Fruit fly (Drosophila melanogaster): Measurements from ENCODE around the gene CG31371.

DNA sequence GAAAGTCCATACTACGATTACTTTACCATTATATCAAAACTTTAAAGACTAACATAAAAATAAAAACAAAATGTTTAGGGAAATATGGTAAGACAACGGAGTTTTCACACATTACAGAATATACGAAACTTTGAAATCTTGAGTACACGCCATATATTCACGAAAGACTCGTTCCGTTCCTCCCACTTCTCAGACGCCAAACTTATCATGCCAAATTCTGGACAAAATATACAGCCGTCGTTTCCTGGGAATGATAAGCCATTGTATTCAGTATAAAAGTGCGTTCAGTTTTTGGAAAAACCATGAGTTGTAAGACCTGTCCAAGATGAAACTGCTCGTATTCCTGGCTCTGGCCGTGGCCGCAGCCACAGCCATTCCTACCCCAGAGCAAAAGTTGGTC lies 14.6 kb downstream of the CG31371 start, which contains the start of gene Jon99Fi:
- TF ChIP-seq gcm (GFP tag; optimal IDR thresholded peaks at IDR 0.05), result no peak
- no peak for TF ChIP-seq CG2116 (GFP tag; optimal IDR thresholded peaks at IDR 0.05)
- no peak for TF ChIP-seq CG17829 (tag; optimal IDR thresholded peaks at IDR 0.05)
- no peak for TF ChIP-seq Vsx1 (GFP tag; optimal IDR thresholded peaks at IDR 0.05)
- no peak for TF ChIP-seq ato (GFP tag; IDR thresholded peaks at IDR 0.05; ENCODE audit: partially characterized antibody)
- no peak for TF ChIP-seq Hr3 (GFP tag; optimal IDR thresholded peaks at IDR 0.05)
- TF ChIP-seq CG9876 (GFP tag; optimal IDR thresholded peaks at IDR 0.05), result no peak
- no peak for TF ChIP-seq CG14014 (GFP tag; IDR thresholded peaks at IDR 0.05)
- TF ChIP-seq CG15269 (tag; optimal IDR thresholded peaks at IDR 0.05), result no peak
- TF ChIP-seq Rx (GFP tag; IDR thresholded peaks at IDR 0.05), result no peak
- TF ChIP-seq CTCF (GFP tag; optimal IDR thresholded peaks at IDR 0.05), result no peak
- TF ChIP-seq CG13123 (GFP tag; optimal IDR thresholded peaks at IDR 0.05), result no peak

All from whole organism, embryonic.